Fruit fly (Drosophila melanogaster) whole organism: Measurements from ENCODE around the gene Snapin.

Experiments used
- CG8478 ChIP-seq: fragments of >200 bp; optimal IDR thresholded peaks from 2 replicates; lab custom pipeline; 2018; ENCODE audit warnings: inconsistent platforms
- pan ChIP-seq: fragments of >200 bp; optimal IDR thresholded peaks from 2 replicates; lab custom pipeline; 2017

dm6 chr2L:2800956-2801776, 41.7 kb upstream of the Snapin start:
- TF ChIP-seq CG8478 (lab: Kevin White, UChicago) (no peak), pan (lab: Kevin White, UChicago) (no peak)
